Fruit fly (Drosophila melanogaster): Measurements from ENCODE around the gene Mbs.

The Mbs gene

DNA sequence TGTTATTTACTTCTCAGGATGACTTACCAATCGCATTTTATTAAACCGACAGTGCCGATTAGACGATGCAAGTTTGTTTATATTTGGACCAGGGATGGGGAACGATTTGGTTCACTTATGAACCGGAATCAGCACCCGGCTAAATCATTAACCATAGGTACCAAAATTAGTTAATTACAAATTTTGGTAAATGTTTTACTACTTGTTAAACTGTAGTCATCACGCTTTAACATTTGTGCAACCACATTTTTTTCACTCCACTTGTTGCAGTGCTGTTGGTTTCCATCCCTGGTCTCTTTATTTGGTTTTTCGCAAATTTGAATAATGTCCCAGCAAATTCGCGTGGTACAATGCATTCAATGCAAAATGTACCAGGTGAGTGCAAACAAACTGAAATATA is 53.8 kb downstream of the Mbs start, which contains the start of the genes IntS9 and CG43295 (continued):
- TF ChIP-seq Hr39 (GFP tag; optimal IDR thresholded peaks at IDR 0.05), result peak; percentile 92
- TF ChIP-seq CG3919 (GFP tag; optimal IDR thresholded peaks at IDR 0.05), result no peak
- TF ChIP-seq Gug (GFP tag; IDR thresholded peaks at IDR 0.05), result peak; percentile 70
- TF ChIP-seq vri (GFP tag; optimal IDR thresholded peaks at IDR 0.05), result no peak
- TF ChIP-seq CG31627 (GFP tag; optimal IDR thresholded peaks at IDR 0.05), result peak; percentile 92
- peak; percentile 30 for TF ChIP-seq Eip93F (GFP tag; optimal IDR thresholded peaks at IDR 0.05)
- TF ChIP-seq CG8119 (GFP tag; IDR thresholded peaks at IDR 0.05), result no peak; the same call in 2 of the 3 replicates
- peak in 1 of 2 experiments; percentile 62 for TF ChIP-seq salr (GFP tag; optimal IDR thresholded peaks at IDR 0.05)
- TF ChIP-seq Hr4 (GFP tag; optimal IDR thresholded peaks at IDR 0.05), result no peak
- TF ChIP-seq Sox14 (GFP tag; optimal IDR thresholded peaks at IDR 0.05), result peak; percentile 97
- peak; percentile 91 for TF ChIP-seq CG6163 (GFP tag; IDR thresholded peaks at IDR 0.05)
- no peak for TF ChIP-seq Blimp-1 (GFP tag; optimal IDR thresholded peaks at IDR 0.05)
- TF ChIP-seq Smox (GFP tag; optimal IDR thresholded peaks at IDR 0.05), result no peak
- no peak for TF ChIP-seq CG9139 (GFP tag; optimal IDR thresholded peaks at IDR 0.05)
- TF ChIP-seq fkh (GFP tag; optimal IDR thresholded peaks at IDR 0.05), result peak; percentile 46
- no peak for TF ChIP-seq CG16779 (tag; optimal IDR thresholded peaks at IDR 0.05)
- no peak for TF ChIP-seq CG32006 (GFP tag; optimal IDR thresholded peaks at IDR 0.05)
- no peak for TF ChIP-seq spab (GFP tag; optimal IDR thresholded peaks at IDR 0.05)
- TF ChIP-seq Ets96B (tag; optimal IDR thresholded peaks at IDR 0.05), result peak; percentile 79
- peak; percentile 77 for TF ChIP-seq CG7368 (GFP tag; optimal IDR thresholded peaks at IDR 0.05)
- peak; percentile 91 for TF ChIP-seq acj6 (GFP tag; optimal IDR thresholded peaks at IDR 0.05)
- TF ChIP-seq Hr38 (GFP tag; optimal IDR thresholded peaks at IDR 0.05), result peak; percentile 77
- TF ChIP-seq Sox15 (GFP tag; optimal IDR thresholded peaks at IDR 0.05), result peak; percentile 76
- no peak for TF ChIP-seq svp (GFP tag)

DNA sequence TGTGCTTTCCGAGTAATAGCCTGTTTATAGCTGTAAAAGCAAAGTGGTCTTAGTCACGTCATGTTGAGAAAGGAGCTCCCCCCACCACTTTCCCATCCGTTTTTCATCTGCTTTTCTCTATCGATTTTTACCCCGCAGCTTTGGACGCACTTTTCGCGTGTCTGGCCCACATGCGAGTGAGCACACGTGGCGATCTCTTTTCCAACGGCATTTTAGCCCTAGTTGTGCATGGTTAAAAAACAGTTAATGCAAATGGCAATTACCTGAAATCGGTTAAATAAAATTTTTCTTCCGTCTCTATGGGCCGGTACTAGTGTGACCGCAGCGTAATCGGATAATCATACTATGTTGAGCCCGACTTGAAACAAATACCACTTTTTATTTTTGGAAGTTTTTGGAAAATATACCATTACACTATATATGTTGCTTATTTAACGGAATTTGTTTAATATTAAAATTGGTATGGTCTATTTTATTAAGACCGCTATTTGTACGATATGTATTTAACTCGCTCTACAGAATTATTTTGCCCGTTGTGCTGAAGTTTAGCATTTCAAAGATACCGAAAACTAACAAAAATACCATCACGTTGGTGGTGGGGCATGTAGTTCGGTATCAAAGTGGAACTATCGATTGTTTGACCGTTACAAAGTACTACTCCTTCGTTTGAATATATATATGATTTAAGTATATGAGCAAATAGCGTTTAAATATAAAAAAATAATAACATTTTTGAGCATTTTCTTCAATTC is 60.5 kb downstream of the Mbs start, which contains the start of gene Zn72D:
TSS of gene Zn72D (minus strand) at position 558 of the 752 bp plus-strand sequence.
- TF ChIP-seq dac (GFP tag; optimal IDR thresholded peaks at IDR 0.05) (no peak), Eip78C (GFP tag) (peak; percentile 66)

DNA sequence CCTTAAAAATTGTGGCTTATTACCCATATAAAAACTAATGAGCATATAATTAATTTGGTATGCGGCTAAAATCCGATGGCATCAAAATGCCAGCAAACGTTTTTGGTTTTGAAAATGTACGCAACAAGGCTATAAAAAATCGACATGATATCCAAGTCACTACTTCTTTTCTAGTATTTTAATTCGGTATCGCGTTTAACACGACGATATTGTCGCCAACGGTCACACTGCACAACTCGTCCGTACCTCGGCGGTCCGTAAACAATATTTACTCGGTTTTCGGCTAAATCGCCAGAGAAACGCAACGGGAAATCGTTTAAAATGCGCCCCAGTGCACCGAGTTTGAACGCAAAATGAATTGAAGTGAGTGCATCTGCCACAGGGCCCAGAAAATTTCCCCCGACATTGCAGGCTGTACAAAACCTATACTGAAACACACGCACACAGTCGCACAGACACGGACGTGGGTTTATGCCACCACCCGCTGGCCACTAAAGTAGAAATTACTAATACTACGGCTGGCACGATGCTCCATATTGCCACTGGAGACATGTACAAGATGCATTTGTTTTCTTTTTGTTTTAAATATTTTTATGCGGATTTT is 61.3 kb downstream of the Mbs start, which contains the start of gene Taf4:
TSS of gene Taf4 (plus strand) at position 210 of the 604 bp plus-strand sequence.
- TF ChIP-seq CG8119 (GFP tag; IDR thresholded peaks at IDR 0.05) (peak; percentile 89; the same call in 1 of the 3 replicates), topi (GFP tag; optimal IDR thresholded peaks at IDR 0.05) (no peak)

DNA sequence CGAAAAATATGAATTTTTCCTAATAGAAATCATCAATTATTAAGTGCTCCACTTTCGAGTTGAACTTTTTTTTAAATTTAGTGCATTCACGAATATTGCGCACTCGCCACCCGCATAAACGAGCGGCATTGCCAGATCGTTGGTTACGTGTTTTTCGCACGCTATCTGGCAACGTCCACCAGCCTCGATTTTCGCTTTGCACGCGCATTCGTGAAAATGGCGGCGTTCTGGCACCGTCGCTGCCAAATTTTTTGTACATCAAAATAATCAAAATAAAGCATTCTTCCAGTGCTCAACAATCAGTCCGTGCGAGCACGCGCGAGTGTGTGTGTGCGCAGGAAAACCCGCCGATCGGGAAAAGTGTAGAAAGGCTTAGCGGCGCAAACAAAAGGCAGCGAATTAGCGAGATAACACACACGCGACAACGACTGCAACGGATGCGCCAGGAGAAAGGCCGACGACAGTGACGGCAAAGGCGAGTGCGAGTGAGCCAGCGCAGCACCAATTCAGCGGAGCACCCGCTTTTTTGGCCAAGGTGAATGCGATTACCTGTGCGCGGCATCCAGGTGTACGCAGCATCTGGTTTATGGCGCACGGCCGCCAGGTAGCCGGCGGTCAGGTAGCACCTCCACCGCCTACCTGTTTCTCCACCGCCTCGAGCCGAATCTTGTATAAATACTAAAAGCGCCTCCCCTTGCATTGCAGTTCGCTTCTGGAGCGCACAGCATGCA is 62.0 kb downstream of the Mbs start:
- no peak for TF ChIP-seq Eip75B (GFP tag; optimal IDR thresholded peaks at IDR 0.05)
- TF ChIP-seq esn (GFP tag; optimal IDR thresholded peaks at IDR 0.05), result peak; percentile 92
- peak; percentile 75 for TF ChIP-seq CG11902 (GFP tag; optimal IDR thresholded peaks at IDR 0.05)
- TF ChIP-seq svp (GFP tag), result no peak
- no peak for TF ChIP-seq acj6 (GFP tag; optimal IDR thresholded peaks at IDR 0.05)
- TF ChIP-seq Eip78C (GFP tag), result peak; percentile 97
- no peak for TF ChIP-seq CG16779 (tag; optimal IDR thresholded peaks at IDR 0.05)
- TF ChIP-seq pdm3 (GFP tag; optimal IDR thresholded peaks at IDR 0.05), result no peak
- no peak for TF ChIP-seq CG32006 (GFP tag; optimal IDR thresholded peaks at IDR 0.05)
- no peak for TF ChIP-seq dac (GFP tag; optimal IDR thresholded peaks at IDR 0.05)
- no peak for TF ChIP-seq fd59A (GFP tag; optimal IDR thresholded peaks at IDR 0.05)
- peak; percentile 84 for TF ChIP-seq CG6792 (GFP tag; optimal IDR thresholded peaks at IDR 0.05)
- TF ChIP-seq OdsH (GFP tag; optimal IDR thresholded peaks at IDR 0.05), result no peak
- peak; percentile 65 for TF ChIP-seq CG6854 (GFP tag; optimal IDR thresholded peaks at IDR 0.05)
- TF ChIP-seq Met (GFP tag; optimal IDR thresholded peaks at IDR 0.05), result no peak
- peak; percentile 92 for TF ChIP-seq Eip93F (GFP tag; optimal IDR thresholded peaks at IDR 0.05)
- peak; percentile 92 for TF ChIP-seq CG31627 (GFP tag; optimal IDR thresholded peaks at IDR 0.05)
- peak; percentile 77 for TF ChIP-seq Sox15 (GFP tag; optimal IDR thresholded peaks at IDR 0.05)
- peak; percentile 90 for TF ChIP-seq lz (GFP tag; optimal IDR thresholded peaks at IDR 0.05)
- TF ChIP-seq CG34406 (GFP tag; optimal IDR thresholded peaks at IDR 0.05), result peak; percentile 77
- peak; percentile 87 for TF ChIP-seq cyc (GFP tag; optimal IDR thresholded peaks at IDR 0.05)
- no peak for TF ChIP-seq salr (GFP tag; optimal IDR thresholded peaks at IDR 0.05)
- TF ChIP-seq topi (GFP tag; optimal IDR thresholded peaks at IDR 0.05), result peak; percentile 91
- no peak for TF ChIP-seq CG11762 (GFP tag; optimal IDR thresholded peaks at IDR 0.05; ENCODE audit: insufficient read depth)
- no peak for TF ChIP-seq ss (GFP tag; optimal IDR thresholded peaks at IDR 0.05)
- TF ChIP-seq CG6276 (GFP tag; optimal IDR thresholded peaks at IDR 0.05), result no peak

Data from whole organism, prepupa.